Fruit fly (Drosophila melanogaster): Measurements from ENCODE around the gene CG4511.
A peak's percentile ranks its signal among the peaks of the same experiment; 100 is the strongest.

CG4511 gene

DNA sequence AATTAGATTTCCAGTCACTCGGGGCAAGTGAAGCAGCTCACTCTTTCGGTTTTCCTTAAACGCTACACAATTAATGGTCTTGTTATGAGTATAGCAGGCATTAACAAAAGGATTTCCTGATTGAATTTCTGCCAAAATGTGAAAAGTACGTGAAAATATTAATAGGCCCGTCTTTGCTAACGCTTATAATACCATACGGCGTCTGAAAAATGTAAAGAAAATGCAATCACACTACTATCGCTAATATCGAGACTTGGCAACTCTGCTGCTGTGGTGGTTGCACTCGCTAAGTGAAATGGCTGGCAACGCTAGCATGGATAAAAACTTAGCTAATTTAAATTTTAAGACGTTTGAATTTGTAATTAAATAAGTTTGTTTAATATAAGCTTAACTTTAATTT, 39.0 kb downstream of the CG4511 start, which contains the start of gene CG6621 (continued):
- TF ChIP-seq fd3F (GFP tag; optimal IDR thresholded peaks at IDR 0.05) (no peak), wek (GFP tag; optimal IDR thresholded peaks at IDR 0.05) (no peak), CG13424 (tag; optimal IDR thresholded peaks at IDR 0.05) (peak; percentile 16), Adf1 (GFP tag; IDR thresholded peaks at IDR 0.05) (no peak), CkIIα-i1 (GFP tag; IDR thresholded peaks at IDR 0.05) (no peak), CG2129 (GFP tag; IDR thresholded peaks at IDR 0.05; ENCODE audit: partially characterized antibody) (no peak), HmgZ (tag; optimal IDR thresholded peaks at IDR 0.05) (peak; percentile 85), CG12391 (tag; optimal IDR thresholded peaks at IDR 0.05) (peak; percentile 31), D19B (GFP tag; optimal IDR thresholded peaks at IDR 0.05) (no peak), ham (GFP tag; IDR thresholded peaks at IDR 0.05) (no peak), pnt (GFP tag; optimal IDR thresholded peaks at IDR 0.05) (no peak), CG11560 (tag; IDR thresholded peaks at IDR 0.05) (no peak), Optix (GFP tag; IDR thresholded peaks at IDR 0.05) (no peak), CG3407 (GFP tag; optimal IDR thresholded peaks at IDR 0.05) (no peak), CG11093 (GFP tag; IDR thresholded peaks at IDR 0.05) (no peak), croc (GFP tag; conservative IDR thresholded peaks at IDR 0.05) (no peak), HLH4C (GFP tag; IDR thresholded peaks at IDR 0.05; ENCODE audit: partially characterized antibody) (0 out of 3 replicates have a peak, but pooled peaks have one; percentile 36), bcd (GFP tag; optimal IDR thresholded peaks at IDR 0.05) (peak; percentile 9), Asciz (GFP tag; optimal IDR thresholded peaks at IDR 0.05) (no peak), Spps (tag; optimal IDR thresholded peaks at IDR 0.05) (no peak), phol (tag; optimal IDR thresholded peaks at IDR 0.05) (peak; percentile 71), Hr78 (GFP tag; optimal IDR thresholded peaks at IDR 0.05) (no peak)

Data from whole organism, embryonic.